Fruit fly (Drosophila melanogaster) whole organism, embryonic: ENCODE measurements around the gene CG10738.

ENCODE experiments used
- Atf3 ChIP-seq: fragments of 200-800 bp; sonication (Bioruptor generic); optimal IDR thresholded peaks from 3 replicates; lab custom pipeline; 2016; ENCODE audit warnings: missing biosample characterization, missing genetic modification characterization
- CG15073 ChIP-seq: fragments of 200-800 bp; sonication (Bioruptor generic); optimal IDR thresholded peaks from 2 replicates; lab custom pipeline; 2016; ENCODE audit warnings: missing biosample characterization, missing genetic modification characterization
- CG15601 ChIP-seq: fragments of 200-800 bp; sonication (Bioruptor generic); optimal IDR thresholded peaks from 3 replicates; lab custom pipeline; 2019; ENCODE audit warnings: missing biosample characterization, mild to moderate bottlenecking, missing genetic modification characterization, moderate library complexity
- CG1603 ChIP-seq: fragments of 200-800 bp; sonication (Bioruptor generic); optimal IDR thresholded peaks from 2 replicates; lab custom pipeline; 2019; ENCODE audit warnings: missing biosample characterization, mild to moderate bottlenecking, missing genetic modification characterization, moderate library complexity
- CG17568 ChIP-seq: fragments of 200-800 bp; sonication (Bioruptor generic); optimal IDR thresholded peaks from 2 replicates; lab custom pipeline; 2018; ENCODE audit warnings: missing biosample characterization, mild to moderate bottlenecking, missing genetic modification characterization, moderate library complexity
- CG2116 ChIP-seq: fragments of 200-800 bp; sonication (Bioruptor generic); optimal IDR thresholded peaks from 3 replicates; lab custom pipeline; 2018; ENCODE audit warnings: missing biosample characterization, mild to moderate bottlenecking, missing genetic modification characterization
- CG30403 ChIP-seq: fragments of 200-800 bp; sonication (Bioruptor generic); optimal IDR thresholded peaks from 3 replicates; lab custom pipeline; 2016; ENCODE audit warnings: missing biosample characterization, missing genetic modification characterization
- CG34224 ChIP-seq: fragments of 200-800 bp; sonication (Bioruptor generic); IDR thresholded peaks from 3 replicates; pipeline ENCODE4 v1.3.6; 2022; ENCODE audit warnings: missing biosample characterization, missing genetic modification characterization; ENCODE audit not compliant: partially characterized antibody
- CG3995 ChIP-seq: fragments of 200-800 bp; sonication (Bioruptor generic); optimal IDR thresholded peaks from 3 replicates; lab custom pipeline; 2016; ENCODE audit warnings: missing biosample characterization, missing genetic modification characterization
- CG4707 ChIP-seq: fragments of 200-800 bp; sonication (Bioruptor generic); optimal IDR thresholded peaks from 2 replicates; lab custom pipeline; 2018; ENCODE audit warnings: missing biosample characterization, mild to moderate bottlenecking, missing genetic modification characterization, moderate library complexity
- CG6654 ChIP-seq: fragments of 200-800 bp; sonication (Bioruptor generic); optimal IDR thresholded peaks from 2 replicates; lab custom pipeline; 2017; ENCODE audit warnings: missing biosample characterization, mild to moderate bottlenecking, missing genetic modification characterization
- CG6765 ChIP-seq: fragments of 200-800 bp; sonication (Bioruptor generic); optimal IDR thresholded peaks from 3 replicates; lab custom pipeline; 2017; ENCODE audit warnings: missing biosample characterization, mild to moderate bottlenecking, missing genetic modification characterization
- CG6791 ChIP-seq: fragments of 200-800 bp; sonication (Bioruptor generic); IDR thresholded peaks from 3 replicates; pipeline ENCODE4 v1.3.6; 2022; ENCODE audit warnings: missing biosample characterization, missing genetic modification characterization; ENCODE audit not compliant: partially characterized antibody
- CG7357 ChIP-seq: fragments of 200-800 bp; sonication (Bioruptor generic); IDR thresholded peaks from 3 replicates; pipeline ENCODE4 v1.3.6; 2022; ENCODE audit warnings: missing biosample characterization, missing genetic modification characterization
- CG7745 ChIP-seq: fragments of 200-800 bp; sonication (Bioruptor generic); optimal IDR thresholded peaks from 2 replicates; lab custom pipeline; 2018; ENCODE audit warnings: missing biosample characterization, mild to moderate bottlenecking, missing genetic modification characterization, moderate library complexity
- CHES-1-like ChIP-seq: fragments of 200-800 bp; sonication (Bioruptor generic); optimal IDR thresholded peaks from 2 replicates; lab custom pipeline; 2016; ENCODE audit warnings: missing biosample characterization, missing genetic modification characterization
- CrebB ChIP-seq: fragments of 200-800 bp; sonication (Bioruptor generic); optimal IDR thresholded peaks from 3 replicates; lab custom pipeline; 2018; ENCODE audit warnings: missing biosample characterization, mild to moderate bottlenecking, missing genetic modification characterization
- Dfd ChIP-seq, 2 experiments: fragments of >200 bp; optimal IDR thresholded peaks; 2 replicates each; lab custom pipeline; 2017; ENCODE audit warnings: missing biosample characterization in 2 of 2, missing genetic modification characterization in 2 of 2
- E2f1 ChIP-seq: fragments of 200-800 bp; sonication (Bioruptor generic); IDR thresholded peaks from 2 replicates; pipeline ENCODE4 v1.3.6; 2022; ENCODE audit warnings: missing biosample characterization, missing genetic modification characterization
- Elba2 ChIP-seq: fragments of 200-800 bp; sonication (Bioruptor generic); optimal IDR thresholded peaks from 3 replicates; lab custom pipeline; 2016; ENCODE audit warnings: missing biosample characterization, missing genetic modification characterization
- HLHmδ ChIP-seq: fragments of 200-800 bp; sonication (Bioruptor generic); optimal IDR thresholded peaks from 2 replicates; lab custom pipeline; 2018; ENCODE audit warnings: missing biosample characterization, mild to moderate bottlenecking, missing genetic modification characterization, moderate library complexity
- NFAT ChIP-seq: fragments of 200-800 bp; sonication (Bioruptor generic); IDR thresholded peaks from 2 replicates; pipeline ENCODE4 v1.3.6; 2022; ENCODE audit warnings: missing biosample characterization, missing genetic modification characterization
- NfI ChIP-seq: fragments of 200-800 bp; sonication (Bioruptor generic); optimal IDR thresholded peaks from 3 replicates; lab custom pipeline; 2018; ENCODE audit warnings: missing biosample characterization, mild to moderate bottlenecking, missing genetic modification characterization, moderate library complexity
- Oli ChIP-seq: fragments of 200-800 bp; sonication (Bioruptor generic); optimal IDR thresholded peaks from 2 replicates; lab custom pipeline; 2018; ENCODE audit warnings: missing biosample characterization, mild to moderate bottlenecking, missing genetic modification characterization, moderate library complexity
- Opbp ChIP-seq: fragments of 200-800 bp; sonication (Bioruptor generic); IDR thresholded peaks from 3 replicates; pipeline ENCODE4 v1.3.6; 2022; ENCODE audit warnings: missing biosample characterization, missing genetic modification characterization; ENCODE audit not compliant: partially characterized antibody
- Rfx ChIP-seq: fragments of 200-800 bp; sonication (Bioruptor generic); IDR thresholded peaks from 2 replicates; pipeline ENCODE4 v1.3.6; 2022; ENCODE audit warnings: missing biosample characterization, missing genetic modification characterization
- Scr ChIP-seq: fragments of 200-800 bp; sonication (Bioruptor generic); IDR thresholded peaks from 2 replicates; pipeline ENCODE4 v1.3.6; 2022; ENCODE audit warnings: missing biosample characterization, missing genetic modification characterization; ENCODE audit not compliant: partially characterized antibody
- Sry-δ ChIP-seq: fragments of 200-800 bp; sonication (Bioruptor generic); optimal IDR thresholded peaks from 2 replicates; lab custom pipeline; 2016; ENCODE audit warnings: missing biosample characterization, missing genetic modification characterization
- amos ChIP-seq: fragments of 200-800 bp; sonication (Bioruptor generic); IDR thresholded peaks from 2 replicates; pipeline ENCODE4 v1.3.6; 2022; ENCODE audit warnings: missing biosample characterization, missing genetic modification characterization; ENCODE audit not compliant: partially characterized antibody
- chif ChIP-seq, 2 experiments: fragments of 200-800 bp; sonication (Bioruptor generic); optimal IDR thresholded peaks; 3 replicates each; lab custom pipeline; 2016; ENCODE audit warnings: missing biosample characterization in 2 of 2, missing genetic modification characterization in 2 of 2
- corto ChIP-seq: fragments of 200-800 bp; sonication (Bioruptor generic); optimal IDR thresholded peaks from 2 replicates; lab custom pipeline; 2016; ENCODE audit warnings: missing biosample characterization, mild to moderate bottlenecking, missing genetic modification characterization, moderate library complexity
- crol ChIP-seq: fragments of 200-800 bp; sonication (Bioruptor generic); IDR thresholded peaks from 2 replicates; pipeline ENCODE4 v1.3.6; 2022; ENCODE audit warnings: missing biosample characterization, missing genetic modification characterization
- disco-r ChIP-seq: fragments of 200-800 bp; sonication (Bioruptor generic); optimal IDR thresholded peaks from 2 replicates; lab custom pipeline; 2016; ENCODE audit warnings: missing biosample characterization, missing genetic modification characterization
- esg ChIP-seq: fragments of 200-800 bp; sonication (Bioruptor generic); conservative IDR thresholded peaks from 2 replicates; pipeline ENCODE4 v1.3.6; 2022; ENCODE audit warnings: missing biosample characterization, missing genetic modification characterization
- fd102C ChIP-seq: fragments of 200-800 bp; sonication (Bioruptor generic); optimal IDR thresholded peaks from 2 replicates; lab custom pipeline; 2018; ENCODE audit warnings: missing biosample characterization, mild to moderate bottlenecking, missing genetic modification characterization, moderate library complexity
- hbn ChIP-seq: fragments of 200-800 bp; sonication (Bioruptor generic); IDR thresholded peaks from 2 replicates; pipeline ENCODE4 v1.3.6; 2022; ENCODE audit warnings: missing biosample characterization, missing genetic modification characterization; ENCODE audit not compliant: partially characterized antibody
- hkb ChIP-seq, 2 experiments: fragments of 200-800 bp in 1 of 2; fragments of >200 bp in 1 of 2; sonication (Bioruptor generic) in 1 of 2; IDR thresholded peaks in 1 of 2; optimal IDR thresholded peaks in 1 of 2; 2 replicates each; pipeline versions ENCODE4 v1.3.6 to Lab custom; 2017 to 2022; ENCODE audit warnings: missing biosample characterization in 1 of 2, missing genetic modification characterization in 1 of 2
- nau ChIP-seq: fragments of 200-800 bp; sonication (Bioruptor generic); optimal IDR thresholded peaks from 3 replicates; lab custom pipeline; 2017; ENCODE audit warnings: missing biosample characterization, mild to moderate bottlenecking, missing genetic modification characterization, missing genetic modification reagents
- nerfin-1 ChIP-seq: fragments of 200-800 bp; sonication (Bioruptor generic); optimal IDR thresholded peaks from 3 replicates; lab custom pipeline; 2019; ENCODE audit warnings: missing biosample characterization, mild to moderate bottlenecking, missing genetic modification characterization, moderate library complexity
- nerfin-2 ChIP-seq: fragments of 200-800 bp; sonication (Bioruptor generic); IDR thresholded peaks from 2 replicates; pipeline ENCODE4 v1.3.6; 2022; ENCODE audit warnings: missing biosample characterization, missing genetic modification characterization; ENCODE audit not compliant: partially characterized antibody
- peb ChIP-seq: fragments of 200-800 bp; sonication (Bioruptor generic); IDR thresholded peaks from 2 replicates; pipeline ENCODE4 v1.3.6; 2022; ENCODE audit warnings: missing biosample characterization, missing genetic modification characterization
- row ChIP-seq: fragments of 200-800 bp; sonication (Bioruptor generic); IDR thresholded peaks from 3 replicates; pipeline ENCODE4 v1.3.6; 2022; ENCODE audit warnings: missing biosample characterization, missing genetic modification characterization
- sisA ChIP-seq: fragments of 200-800 bp; sonication (Bioruptor generic); IDR thresholded peaks from 2 replicates; pipeline ENCODE4 v1.3.6; 2022; ENCODE audit warnings: missing biosample characterization, missing genetic modification characterization
- sna ChIP-seq: fragments of 200-800 bp; sonication (Bioruptor generic); IDR thresholded peaks from 2 replicates; pipeline ENCODE4 v1.3.6; 2022; ENCODE audit warnings: missing biosample characterization, missing genetic modification characterization; ENCODE audit not compliant: partially characterized antibody
- tna ChIP-seq: fragments of 200-800 bp; sonication (Bioruptor generic); IDR thresholded peaks from 2 replicates; pipeline ENCODE4 v1.3.6; 2022; ENCODE audit warnings: missing biosample characterization, missing genetic modification characterization; ENCODE audit not compliant: partially characterized antibody
- unc-4 ChIP-seq: fragments of 200-800 bp; sonication (Bioruptor generic); IDR thresholded peaks from 2 replicates; pipeline ENCODE4 v1.3.6; 2022; ENCODE audit warnings: missing biosample characterization, missing genetic modification characterization; ENCODE audit not compliant: partially characterized antibody
- wor ChIP-seq: fragments of 200-800 bp; sonication (Bioruptor generic); IDR thresholded peaks from 2 replicates; pipeline ENCODE4 v1.3.6; 2022; ENCODE audit warnings: missing biosample characterization, missing genetic modification characterization

CG10738 gene

DNA sequence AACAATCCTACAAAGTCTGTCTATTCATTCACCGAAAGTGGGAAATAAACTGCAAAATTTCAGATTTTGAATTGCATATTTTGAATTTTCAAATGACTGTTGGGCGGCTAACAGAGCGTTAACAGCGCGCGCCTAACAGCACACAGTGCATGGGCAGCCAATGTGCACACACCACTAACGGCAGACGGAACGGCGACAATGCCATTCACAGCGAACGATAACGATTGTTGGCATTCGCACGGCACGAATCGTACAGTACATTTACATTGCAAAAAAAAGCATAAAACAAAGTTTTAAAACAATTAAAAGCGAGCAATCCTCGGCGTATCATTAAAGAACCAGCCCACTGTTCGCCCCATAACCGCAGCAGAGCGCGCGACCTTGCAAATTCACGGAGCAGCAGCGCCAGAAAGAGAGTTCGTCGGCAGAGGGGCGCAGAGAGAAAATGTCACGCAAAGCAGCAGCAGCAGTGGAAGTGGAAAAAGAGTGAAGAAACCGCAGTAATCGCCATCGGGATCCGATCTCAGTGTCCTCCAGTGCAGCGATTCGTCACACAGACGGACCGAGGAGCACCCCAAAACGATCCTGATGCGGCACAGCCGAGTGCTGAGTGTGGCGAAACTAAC is 52.0 kb downstream of the CG10738 start, which contains the start of gene Spt20 (continued):
- peak; percentile 45; the same call in 1 of the 3 replicates for TF ChIP-seq CG34224 (GFP tag; lab: Robert Waterston, UW)
- no peak for TF ChIP-seq CG15601 (tag; lab: Kevin White, UChicago)
- TF ChIP-seq Dfd (GFP tag; optimal IDR thresholded peaks at IDR 0.05; lab: Kevin White, UChicago), result no peak
- TF ChIP-seq HLHmδ, result peak; percentile 66
- peak; percentile 41; the same call in 1 of the 2 replicates for TF ChIP-seq sna (GFP tag; lab: Robert Waterston, UW)
- no peak for TF ChIP-seq E2f1 (GFP tag; lab: Robert Waterston, UW)
- TF ChIP-seq NfI (GFP tag; lab: Kevin White, UChicago), result no peak
- TF ChIP-seq CG3995 (GFP tag; lab: Kevin White, UChicago), result no peak
- TF ChIP-seq CHES-1-like, result peak; percentile 39
- TF ChIP-seq CrebB (tag; lab: Kevin White, UChicago), result peak; percentile 8
- TF ChIP-seq row (GFP tag; lab: Robert Waterston, UW), result peak; percentile 20; the same call in 1 of the 3 replicates
- TF ChIP-seq Elba2 (GFP tag; lab: Kevin White, UChicago), result no peak
- TF ChIP-seq CG17568 (GFP tag; lab: Kevin White, UChicago), result no peak
- TF ChIP-seq CG4707 (GFP tag; lab: Kevin White, UChicago), result no peak
- peak; percentile 37 for TF ChIP-seq CG2116 (GFP tag; lab: Kevin White, UChicago)
- TF ChIP-seq CG6765 (GFP tag; lab: Kevin White, UChicago), result no peak
- no peak for TF ChIP-seq nerfin-1
- no peak for TF ChIP-seq CG6654
- TF ChIP-seq tna, result peak; percentile 37; the same call in 1 of the 2 replicates
- TF ChIP-seq crol (GFP tag; lab: Robert Waterston, UW), result peak; percentile 76
- peak; percentile 29; the same call in 1 of the 2 replicates for TF ChIP-seq hbn
- TF ChIP-seq CG15073 (GFP tag; lab: Kevin White, UChicago), result no peak
- TF ChIP-seq Oli (tag; lab: Kevin White, UChicago), result no peak
- TF ChIP-seq peb, result no peak
- TF ChIP-seq NFAT, result peak; percentile 26; the same call in 1 of the 2 replicates
- peak; percentile 52; the same call in 1 of the 2 replicates for TF ChIP-seq amos (GFP tag; lab: Robert Waterston, UW)
- no peak for TF ChIP-seq sisA (GFP tag; lab: Robert Waterston, UW)
- no peak for TF ChIP-seq CG1603 (tag; lab: Kevin White, UChicago)
- TF ChIP-seq fd102C, result no peak
- peak; percentile 47 for TF ChIP-seq Rfx
- peak; percentile 41 for TF ChIP-seq Scr (GFP tag; lab: Robert Waterston, UW)
- no peak for TF ChIP-seq hkb (optimal IDR thresholded peaks at IDR 0.05; lab: Kevin White, UChicago)
- no peak for TF ChIP-seq hkb (GFP tag; IDR thresholded peaks at IDR 0.05; lab: Robert Waterston, UW)
- TF ChIP-seq chif (GFP tag; optimal IDR thresholded peaks at IDR 0.05; lab: Kevin White, UChicago), result no peak
- peak; percentile 63 for TF ChIP-seq disco-r (GFP tag; lab: Kevin White, UChicago)
- TF ChIP-seq corto, result no peak
- no peak for TF ChIP-seq nau (GFP tag; lab: Kevin White, UChicago)
- peak; percentile 55 for TF ChIP-seq unc-4 (GFP tag; lab: Robert Waterston, UW)
- no peak for TF ChIP-seq Atf3
- TF ChIP-seq CG6791 (GFP tag; lab: Robert Waterston, UW), result peak; percentile 56; the same call in 1 of the 3 replicates
- peak; percentile 65; the same call in 2 of the 3 replicates for TF ChIP-seq Opbp
- TF ChIP-seq CG30403, result no peak
- TF ChIP-seq CG7357 (GFP tag; lab: Robert Waterston, UW), result no peak
- no peak for TF ChIP-seq CG7745 (tag; lab: Kevin White, UChicago)
- no peak for TF ChIP-seq wor
- TF ChIP-seq Sry-δ (GFP tag; lab: Kevin White, UChicago), result peak; percentile 57
- no peak for TF ChIP-seq nerfin-2 (GFP tag; lab: Robert Waterston, UW)
- TF ChIP-seq esg, result no peak
